Worm (Caenorhabditis elegans): ENCODE measurements around the gene srlf-29.
"Not testable (repeated sequence)": the region's sequence is repeated elsewhere in the genome, so short reads cannot be mapped to it uniquely, and the experiment has no call there.

- not testable (repeated sequence) for TF ChIP-seq dao-5, him-1, W03F9.2 (tag; optimal IDR thresholded peaks at IDR 0.05)
Measured at ce11 chrII:1627783-1628182, 38.3 kb upstream of the srlf-29 start, which contains the start of gene C08E3.15.
